Worm (Caenorhabditis elegans): ENCODE measurements around the gene efhd-1.

efhd-1 gene

DNA sequence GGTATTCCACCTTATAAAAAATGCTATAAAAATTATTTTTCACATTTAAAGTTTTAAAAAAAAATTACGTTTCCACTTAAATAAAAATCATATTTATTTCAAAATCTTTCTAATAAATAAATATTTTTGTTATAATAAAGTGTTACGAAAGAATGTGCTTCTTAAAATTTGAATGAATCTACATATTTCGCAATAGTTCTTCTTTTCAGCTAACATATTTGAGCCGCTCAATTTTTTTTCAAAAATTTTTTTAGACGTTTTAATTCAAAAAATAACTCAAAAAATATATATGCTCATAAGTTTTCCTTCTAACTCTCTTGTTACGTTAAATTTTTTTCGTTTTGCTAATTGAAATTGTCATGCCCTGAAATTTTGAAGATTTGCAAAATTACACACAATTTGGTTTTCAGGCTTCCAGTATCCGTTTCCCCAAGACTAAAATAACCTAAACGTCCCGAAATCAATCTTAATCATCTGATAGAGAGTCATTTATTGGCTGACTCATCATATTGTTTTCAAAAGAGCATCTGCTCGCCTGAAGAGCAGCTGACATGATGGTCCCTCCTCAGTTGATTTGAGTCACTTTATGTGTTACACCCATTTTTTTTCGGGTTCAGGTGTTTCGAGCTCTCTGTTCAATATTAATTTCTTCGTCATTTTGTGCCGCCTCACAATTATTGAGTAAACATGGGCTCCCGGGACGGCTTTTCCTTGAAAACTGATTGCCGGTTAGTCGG, at the start of gene efhd-1:
efhd-1 (plus strand) TSS at position 582 of the 737 bp plus-strand sequence.
- TF ChIP-seq pes-1 (GFP tag; IDR thresholded peaks at IDR 0.05) (no peak), F13C5.2 (tag; optimal IDR thresholded peaks at IDR 0.05) (no peak), scrt-1 (GFP tag; IDR thresholded peaks at IDR 0.05) (no peak), hnd-1 (tag; optimal IDR thresholded peaks at IDR 0.05) (no peak), hmbx-1 (tag; optimal IDR thresholded peaks at IDR 0.05) (no peak), ceh-13 (GFP tag; optimal IDR thresholded peaks at IDR 0.05) (no peak), sea-1 (GFP tag; conservative IDR thresholded peaks at IDR 0.05) (no peak), hmg-4 (GFP tag; optimal IDR thresholded peaks at IDR 0.05) (no peak), ets-7 (tag; optimal IDR thresholded peaks at IDR 0.05) (no peak), B0310.2 (tag; optimal IDR thresholded peaks at IDR 0.05) (no peak), flt-1 (GFP tag; IDR thresholded peaks at IDR 0.05) (no peak), ceh-36 (tag; optimal IDR thresholded peaks at IDR 0.05) (no peak), ama-1 (optimal IDR thresholded peaks at IDR 0.05) (no peak)

DNA sequence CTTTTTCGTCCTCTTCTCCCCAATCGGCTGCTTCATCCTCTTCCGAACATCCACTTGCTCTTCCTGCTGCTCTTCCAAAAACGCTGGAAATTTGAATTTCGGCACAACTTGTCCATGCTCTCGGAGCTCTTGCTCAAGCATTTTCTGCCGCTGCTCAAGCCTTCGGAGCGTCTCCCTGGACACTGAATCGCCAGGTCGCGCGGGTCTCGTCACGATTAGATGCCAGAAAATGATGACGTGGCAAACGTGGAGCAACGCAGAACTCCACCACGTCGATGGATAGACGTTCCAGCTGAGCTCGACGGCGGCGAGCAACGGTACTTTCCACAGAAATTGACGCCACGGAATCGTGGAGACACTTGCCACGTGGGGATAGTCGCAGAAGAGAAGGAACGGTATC, 49.4 kb upstream of the efhd-1 start:
- TF ChIP-seq ama-1 (optimal IDR thresholded peaks at IDR 0.05) (no peak), tbx-11 (GFP tag; IDR thresholded peaks at IDR 0.05) (no peak), hmbx-1 (tag; optimal IDR thresholded peaks at IDR 0.05) (no peak), tbx-37 (GFP tag; conservative IDR thresholded peaks at IDR 0.05) (no peak)

DNA sequence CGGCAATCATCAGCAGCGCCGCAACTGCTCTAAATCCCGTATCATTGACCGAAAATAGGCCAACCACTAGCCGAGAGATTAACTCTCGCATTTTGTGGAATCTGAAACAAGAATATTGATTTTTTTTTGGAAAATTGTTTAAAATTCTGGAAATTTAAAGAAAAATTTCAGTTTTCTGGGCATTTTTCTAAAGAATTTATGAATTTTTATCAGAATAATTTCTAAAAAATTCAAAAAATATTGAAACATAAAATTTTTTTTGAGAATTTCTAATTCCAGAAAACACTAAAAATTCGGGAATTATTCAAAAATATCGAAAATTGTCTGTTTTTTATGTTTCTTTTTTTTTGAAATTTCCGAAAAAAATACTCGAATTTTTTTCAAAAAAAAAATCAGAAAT, 45.9 kb upstream of the efhd-1 start, which contains the start of gene algn-3:
algn-3 (minus strand) TSS at position 101 of the 400 bp plus-strand sequence.
- TF ChIP-seq tra-4 (tag; optimal IDR thresholded peaks at IDR 0.05), result no peak
- TF ChIP-seq flt-1 (GFP tag; IDR thresholded peaks at IDR 0.05), result no peak
- TF ChIP-seq ceh-13 (GFP tag; optimal IDR thresholded peaks at IDR 0.05), result no peak
- no peak for TF ChIP-seq F13C5.2 (tag; optimal IDR thresholded peaks at IDR 0.05)
- no peak for TF ChIP-seq ets-7 (tag; optimal IDR thresholded peaks at IDR 0.05)
- TF ChIP-seq sea-1 (GFP tag; conservative IDR thresholded peaks at IDR 0.05), result no peak
- no peak for TF ChIP-seq aly-1 (tag; optimal IDR thresholded peaks at IDR 0.05)
- no peak for TF ChIP-seq B0310.2 (tag; optimal IDR thresholded peaks at IDR 0.05)
- TF ChIP-seq tbx-11 (GFP tag; IDR thresholded peaks at IDR 0.05), result no peak
- no peak for TF ChIP-seq ceh-36 (tag; optimal IDR thresholded peaks at IDR 0.05)
- no peak for TF ChIP-seq scrt-1 (GFP tag; IDR thresholded peaks at IDR 0.05)
- no peak for TF ChIP-seq hmg-4 (GFP tag; optimal IDR thresholded peaks at IDR 0.05)
- no peak for TF ChIP-seq pes-1 (GFP tag; IDR thresholded peaks at IDR 0.05)

DNA sequence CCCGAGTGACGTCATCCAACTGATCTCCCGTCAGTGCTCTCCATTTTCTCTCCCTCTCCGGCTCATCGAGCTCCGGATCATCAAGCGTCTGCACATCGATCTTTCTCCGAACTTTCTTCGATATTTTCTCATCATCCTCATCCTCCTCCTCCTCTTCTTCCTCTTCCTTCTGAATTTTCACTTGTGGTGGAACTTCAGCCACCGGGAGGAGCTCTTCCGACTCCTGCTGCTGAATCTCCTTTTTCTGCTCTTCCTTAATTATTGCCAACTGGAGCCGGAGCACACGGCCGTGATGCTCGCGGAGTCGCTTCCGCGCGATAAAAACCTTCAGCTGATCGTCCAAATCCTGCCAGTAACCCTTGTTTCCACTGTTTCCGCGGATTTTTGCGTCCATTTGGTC, 42.3 kb upstream of the efhd-1 start:
- no peak for TF ChIP-seq ceh-36 (tag; optimal IDR thresholded peaks at IDR 0.05)
- no peak for TF ChIP-seq ceh-13 (GFP tag; optimal IDR thresholded peaks at IDR 0.05)
- TF ChIP-seq ets-7 (tag; optimal IDR thresholded peaks at IDR 0.05), result no peak
- no peak for TF ChIP-seq tra-4 (tag; optimal IDR thresholded peaks at IDR 0.05)
- no peak for TF ChIP-seq F13C5.2 (tag; optimal IDR thresholded peaks at IDR 0.05)
- no peak for TF ChIP-seq hnd-1 (tag; optimal IDR thresholded peaks at IDR 0.05)
- TF ChIP-seq pes-1 (GFP tag; IDR thresholded peaks at IDR 0.05), result no peak
- TF ChIP-seq tbx-37 (GFP tag; conservative IDR thresholded peaks at IDR 0.05), result no peak
- TF ChIP-seq scrt-1 (GFP tag; IDR thresholded peaks at IDR 0.05), result no peak
- TF ChIP-seq hmbx-1 (tag; optimal IDR thresholded peaks at IDR 0.05), result no peak
- no peak for TF ChIP-seq B0310.2 (tag; optimal IDR thresholded peaks at IDR 0.05)
- TF ChIP-seq sea-1 (GFP tag; conservative IDR thresholded peaks at IDR 0.05), result no peak
- no peak for TF ChIP-seq aly-1 (tag; optimal IDR thresholded peaks at IDR 0.05)
- TF ChIP-seq flt-1 (GFP tag; IDR thresholded peaks at IDR 0.05), result no peak
- TF ChIP-seq hmg-4 (GFP tag; optimal IDR thresholded peaks at IDR 0.05), result no peak
- no peak for TF ChIP-seq tbx-11 (GFP tag; IDR thresholded peaks at IDR 0.05)
- no peak for TF ChIP-seq ama-1 (optimal IDR thresholded peaks at IDR 0.05)

DNA sequence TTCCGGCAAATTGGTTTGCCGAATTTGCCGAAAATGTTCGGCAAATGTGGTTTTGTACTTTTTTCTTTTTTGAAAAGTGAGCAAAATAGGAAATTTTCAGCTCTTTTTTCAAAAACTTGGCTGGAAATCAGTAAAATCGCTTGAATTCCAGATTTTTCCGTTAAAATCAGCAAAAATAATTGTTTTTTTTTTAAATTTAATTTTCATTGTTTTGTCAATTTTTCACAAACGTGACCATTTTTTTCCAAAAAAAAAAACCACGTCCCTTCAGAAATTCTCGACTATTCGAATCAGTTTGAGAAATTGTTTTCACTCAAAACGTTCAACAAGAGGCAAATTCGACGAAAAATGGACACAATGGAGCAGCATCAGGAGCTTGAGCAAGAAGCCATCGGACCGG, 41.1 kb upstream of the efhd-1 start, which contains the start of gene K09E4.1:
K09E4.1 (plus strand) TSS at position 301 of the 400 bp plus-strand sequence.
- TF ChIP-seq hmbx-1 (tag; optimal IDR thresholded peaks at IDR 0.05), result no peak
- TF ChIP-seq flt-1 (GFP tag; IDR thresholded peaks at IDR 0.05), result no peak
- no peak for TF ChIP-seq sea-1 (GFP tag; conservative IDR thresholded peaks at IDR 0.05)

- no peak for TF ChIP-seq hmg-4 (GFP tag; optimal IDR thresholded peaks at IDR 0.05)
Observed at ce11 chrII:14138849-14139419, 39.7 kb upstream of the efhd-1 start.

DNA sequence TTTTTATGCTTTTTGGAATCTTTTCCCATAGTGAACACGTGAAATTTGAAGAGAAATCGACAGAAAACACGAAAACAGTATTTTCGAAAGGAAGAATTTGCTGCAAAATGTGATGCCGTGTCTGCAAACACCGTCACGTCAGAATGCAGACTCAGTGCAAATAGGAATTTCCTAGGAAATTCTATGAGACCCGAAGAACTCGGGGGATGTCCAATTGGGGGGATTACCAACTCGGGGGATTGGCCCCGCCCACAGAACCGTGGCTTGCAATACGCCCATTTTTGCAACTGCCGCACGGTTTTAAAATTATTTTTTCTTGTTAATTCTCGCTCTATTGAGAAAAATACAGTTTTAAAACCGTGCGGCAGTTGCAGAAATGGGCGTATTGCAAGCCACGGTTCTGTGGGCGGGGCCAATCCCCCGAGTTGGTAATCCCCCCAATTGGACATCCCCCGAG, 36.5 kb upstream of the efhd-1 start, which contains the start of gene cacn-1:
cacn-1 (minus strand) TSS at position 51 of the 457 bp plus-strand sequence.
- TF ChIP-seq flt-1 (GFP tag; IDR thresholded peaks at IDR 0.05), result 0 out of 2 replicates have a peak, but pooled peaks have one; percentile 21

ce11 chrII:14143838-14144268, 34.8 kb upstream of the efhd-1 start, which contains the start of gene W03H9.2:
TSS of gene W03H9.2 (minus strand) at chrII:14143869.
- TF ChIP-seq tra-4 (tag; optimal IDR thresholded peaks at IDR 0.05) (no peak), aly-1 (tag; optimal IDR thresholded peaks at IDR 0.05) (peak; percentile 46), tbx-37 (GFP tag; conservative IDR thresholded peaks at IDR 0.05) (peak; percentile 68; the same call in 1 of the 2 replicates), hmbx-1 (tag; optimal IDR thresholded peaks at IDR 0.05) (peak; percentile 56), F13C5.2 (tag; optimal IDR thresholded peaks at IDR 0.05) (peak; percentile 77), hnd-1 (tag; optimal IDR thresholded peaks at IDR 0.05) (peak; percentile 55), ceh-36 (tag; optimal IDR thresholded peaks at IDR 0.05) (no peak), hmg-4 (GFP tag; optimal IDR thresholded peaks at IDR 0.05) (peak; percentile 68), sea-1 (GFP tag; conservative IDR thresholded peaks at IDR 0.05) (no peak), tbx-11 (GFP tag; IDR thresholded peaks at IDR 0.05) (0 out of 2 replicates have a peak, but pooled peaks have one; percentile 19), ets-7 (tag; optimal IDR thresholded peaks at IDR 0.05) (peak; percentile 68), B0310.2 (tag; optimal IDR thresholded peaks at IDR 0.05) (peak; percentile 70), flt-1 (GFP tag; IDR thresholded peaks at IDR 0.05) (0 out of 2 replicates have a peak, but pooled peaks have one; percentile 49), pes-1 (GFP tag; IDR thresholded peaks at IDR 0.05) (peak; percentile 76), ceh-13 (GFP tag; optimal IDR thresholded peaks at IDR 0.05) (peak; percentile 52), ama-1 (optimal IDR thresholded peaks at IDR 0.05) (no peak), scrt-1 (GFP tag; IDR thresholded peaks at IDR 0.05) (no peak)

Data from whole organism, early embryonic.